Worm (Caenorhabditis elegans): Measurements from ENCODE around the gene C37C3.17.

DNA sequence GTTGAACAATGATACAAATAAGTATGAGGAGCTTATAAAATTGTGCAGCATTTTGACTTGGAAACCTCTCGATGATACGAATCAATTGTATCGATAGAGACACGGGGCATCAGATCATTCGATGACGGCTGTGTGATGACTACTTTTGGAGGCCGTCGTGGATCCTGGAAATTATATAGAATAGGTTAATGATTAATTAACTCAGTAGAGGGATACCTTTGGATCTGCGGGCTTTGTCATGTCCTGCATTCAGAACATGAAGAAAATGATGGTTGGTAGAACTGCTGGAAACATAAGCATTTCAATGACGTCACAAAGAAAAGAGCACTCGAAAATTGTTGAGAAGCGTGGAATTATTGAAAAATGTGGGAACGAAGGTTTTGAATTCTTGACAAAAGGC is 47.1 kb downstream of the C37C3.17 start, which contains the start of gene ZK742.6:
- TF ChIP-seq ceh-24 (tag; optimal IDR thresholded peaks at IDR 0.05) (no peak), ceh-34 (tag; optimal IDR thresholded peaks at IDR 0.05) (no peak), ama-1 (optimal IDR thresholded peaks at IDR 0.05) (no peak), pha-4 (tag; optimal IDR thresholded peaks at IDR 0.05) (no peak), hlh-30 (tag; optimal IDR thresholded peaks at IDR 0.05; ENCODE audit: insufficient read depth) (no peak), ceh-22 (tag; optimal IDR thresholded peaks at IDR 0.05) (no peak)

Data from whole organism, late embryonic.